Fruit fly (Drosophila melanogaster) whole organism, prepupa: ENCODE results near the gene CG14693.

ENCODE experiments used
- Blimp-1 ChIP-seq: fragments of 200-800 bp; sonication (Bioruptor generic); optimal IDR thresholded peaks from 3 replicates; lab custom pipeline; 2017; ENCODE audit warnings: missing biosample characterization, missing genetic modification characterization, mild to moderate bottlenecking, moderate library complexity, missing genetic modification reagents
- CG10631 ChIP-seq: fragments of 200-800 bp; sonication (Bioruptor generic); optimal IDR thresholded peaks from 2 replicates; lab custom pipeline; 2016; ENCODE audit warnings: missing biosample characterization, missing genetic modification characterization
- CG10669 ChIP-seq: fragments of 200-800 bp; sonication (Bioruptor generic); optimal IDR thresholded peaks from 3 replicates; lab custom pipeline; 2018; ENCODE audit warnings: missing biosample characterization, mild to moderate bottlenecking, missing genetic modification characterization, moderate library complexity
- CG11294 ChIP-seq: fragments of 200-800 bp; sonication (Bioruptor generic); IDR thresholded peaks from 2 replicates; pipeline ENCODE4 v1.3.6; 2022; ENCODE audit warnings: missing biosample characterization, missing genetic modification characterization
- CG11762 ChIP-seq: fragments of 200-800 bp; sonication (Bioruptor generic); optimal IDR thresholded peaks from 3 replicates; lab custom pipeline; 2016; ENCODE audit warnings: missing biosample characterization, missing genetic modification characterization; ENCODE audit not compliant: insufficient read depth
- CG11902 ChIP-seq: fragments of 200-800 bp; sonication (Bioruptor generic); optimal IDR thresholded peaks from 3 replicates; lab custom pipeline; 2016; ENCODE audit warnings: missing biosample characterization, missing genetic modification characterization
- CG15336 ChIP-seq: fragments of 200-800 bp; sonication (Bioruptor generic); IDR thresholded peaks from 2 replicates; pipeline ENCODE4 v1.3.6; 2022; ENCODE audit warnings: missing biosample characterization, missing genetic modification characterization
- CG1621 ChIP-seq: fragments of 200-800 bp; sonication (Bioruptor generic); optimal IDR thresholded peaks from 3 replicates; lab custom pipeline; 2018; ENCODE audit warnings: missing biosample characterization, mild to moderate bottlenecking, missing genetic modification characterization
- CG16779 ChIP-seq: fragments of 200-800 bp; sonication (Bioruptor generic); optimal IDR thresholded peaks from 3 replicates; lab custom pipeline; 2017; ENCODE audit warnings: missing biosample characterization, mild to moderate bottlenecking, missing genetic modification characterization
- CG3032 ChIP-seq: fragments of 200-800 bp; optimal IDR thresholded peaks from 2 replicates; lab custom pipeline; 2019; ENCODE audit warnings: missing biosample characterization, mild to moderate bottlenecking, missing genetic modification characterization, moderate library complexity
- CG31627 ChIP-seq: fragments of 200-800 bp; sonication (Bioruptor generic); optimal IDR thresholded peaks from 3 replicates; lab custom pipeline; 2016; ENCODE audit warnings: missing biosample characterization, missing genetic modification characterization
- CG34406 ChIP-seq: fragments of 200-800 bp; sonication (Bioruptor generic); optimal IDR thresholded peaks from 3 replicates; lab custom pipeline; 2016; ENCODE audit warnings: missing biosample characterization, missing genetic modification characterization
- CG6792 ChIP-seq: fragments of 200-800 bp; sonication (Bioruptor generic); optimal IDR thresholded peaks from 3 replicates; lab custom pipeline; 2016; ENCODE audit warnings: missing biosample characterization, missing genetic modification characterization
- CG6808 ChIP-seq: fragments of 200-800 bp; sonication (Bioruptor generic); optimal IDR thresholded peaks from 3 replicates; lab custom pipeline; 2017; ENCODE audit warnings: missing biosample characterization, missing genetic modification characterization, mild to moderate bottlenecking, moderate library complexity, missing genetic modification reagents
- CG6854 ChIP-seq: fragments of 200-800 bp; sonication (Bioruptor generic); optimal IDR thresholded peaks from 2 replicates; lab custom pipeline; 2017; ENCODE audit warnings: missing biosample characterization, mild to moderate bottlenecking, missing genetic modification characterization
- CG7368 ChIP-seq: fragments of 200-800 bp; sonication (Bioruptor generic); optimal IDR thresholded peaks from 3 replicates; lab custom pipeline; 2016; ENCODE audit warnings: missing biosample characterization, missing genetic modification characterization
- CG8119 ChIP-seq: fragments of 200-800 bp; sonication (Bioruptor generic); IDR thresholded peaks from 3 replicates; pipeline ENCODE4 v1.3.6; 2022; ENCODE audit warnings: missing biosample characterization, missing genetic modification characterization
- CG8319 ChIP-seq: fragments of 200-800 bp; sonication (Bioruptor generic); optimal IDR thresholded peaks from 3 replicates; lab custom pipeline; 2016; ENCODE audit warnings: missing biosample characterization, missing genetic modification characterization
- CG8632 ChIP-seq: fragments of 200-800 bp; sonication (Bioruptor generic); optimal IDR thresholded peaks from 3 replicates; lab custom pipeline; 2016; ENCODE audit warnings: missing biosample characterization, missing genetic modification characterization
- Eip75B ChIP-seq: fragments of 200-800 bp; sonication (Bioruptor generic); optimal IDR thresholded peaks from 3 replicates; lab custom pipeline; 2016; ENCODE audit warnings: missing biosample characterization, missing genetic modification characterization
- Eip78C ChIP-seq: fragments of 200-800 bp; sonication (Bioruptor generic); peaks from one replicate; lab custom pipeline; 2016; ENCODE audit warnings: missing biosample characterization, missing genetic modification characterization
- Eip93F ChIP-seq: fragments of 200-800 bp; sonication (Bioruptor generic); optimal IDR thresholded peaks from 2 replicates; lab custom pipeline; 2016; ENCODE audit warnings: missing biosample characterization, mild to moderate bottlenecking, missing genetic modification characterization
- Ets21C ChIP-seq: fragments of 200-800 bp; sonication (Bioruptor generic); optimal IDR thresholded peaks from 3 replicates; lab custom pipeline; 2016; ENCODE audit warnings: missing biosample characterization, missing genetic modification characterization
- Ets96B ChIP-seq: fragments of 200-800 bp; optimal IDR thresholded peaks from 2 replicates; lab custom pipeline; 2019; ENCODE audit warnings: missing biosample characterization, mild to moderate bottlenecking, missing genetic modification characterization, moderate library complexity
- Gug ChIP-seq: fragments of 200-800 bp; sonication (Bioruptor generic); IDR thresholded peaks from 2 replicates; pipeline ENCODE4 v1.3.6; 2022; ENCODE audit warnings: missing biosample characterization, missing genetic modification characterization
- Hr39 ChIP-seq: fragments of 200-800 bp; sonication (Bioruptor generic); optimal IDR thresholded peaks from 2 replicates; lab custom pipeline; 2016; ENCODE audit warnings: missing biosample characterization, missing genetic modification characterization
- Hr4 ChIP-seq: fragments of 200-800 bp; sonication (Bioruptor generic); optimal IDR thresholded peaks from 3 replicates; lab custom pipeline; 2016; ENCODE audit warnings: missing biosample characterization, missing genetic modification characterization
- Lpt ChIP-seq: fragments of 200-800 bp; sonication (Bioruptor generic); optimal IDR thresholded peaks from 3 replicates; lab custom pipeline; 2016; ENCODE audit warnings: missing biosample characterization, missing genetic modification characterization
- Met ChIP-seq: fragments of 200-800 bp; sonication (Bioruptor generic); optimal IDR thresholded peaks from 3 replicates; lab custom pipeline; 2016; ENCODE audit warnings: missing biosample characterization, missing genetic modification characterization
- Sox102F ChIP-seq: fragments of 200-800 bp; sonication (Bioruptor generic); optimal IDR thresholded peaks from 2 replicates; lab custom pipeline; 2016; ENCODE audit warnings: missing biosample characterization, mild to moderate bottlenecking, missing genetic modification characterization
- Sox14 ChIP-seq: fragments of 200-800 bp; sonication (Bioruptor generic); optimal IDR thresholded peaks from 3 replicates; lab custom pipeline; 2016; ENCODE audit warnings: missing biosample characterization, missing genetic modification characterization
- Sox15 ChIP-seq: fragments of 200-800 bp; sonication (Bioruptor generic); optimal IDR thresholded peaks from 3 replicates; lab custom pipeline; 2016; ENCODE audit warnings: missing biosample characterization, missing genetic modification characterization
- achi ChIP-seq: fragments of 200-800 bp; sonication (Bioruptor generic); optimal IDR thresholded peaks from 3 replicates; lab custom pipeline; 2016; ENCODE audit warnings: missing biosample characterization, missing genetic modification characterization
- acj6 ChIP-seq: fragments of 200-800 bp; sonication (Bioruptor generic); optimal IDR thresholded peaks from 3 replicates; lab custom pipeline; 2016; ENCODE audit warnings: missing biosample characterization, missing genetic modification characterization
- cyc ChIP-seq: fragments of 200-800 bp; sonication (Bioruptor generic); optimal IDR thresholded peaks from 3 replicates; lab custom pipeline; 2016; ENCODE audit warnings: missing biosample characterization, missing genetic modification characterization
- dac ChIP-seq: fragments of 200-800 bp; sonication (Bioruptor generic); optimal IDR thresholded peaks from 2 replicates; lab custom pipeline; 2017; ENCODE audit warnings: missing biosample characterization, mild to moderate bottlenecking, missing genetic modification characterization
- dsx ChIP-seq: fragments of 200-800 bp; optimal IDR thresholded peaks from 3 replicates; lab custom pipeline; 2019; ENCODE audit warnings: missing biosample characterization, mild to moderate bottlenecking, missing genetic modification characterization, moderate library complexity; ENCODE audit not compliant: poor library complexity, severe bottlenecking
- eg ChIP-seq: fragments of 200-800 bp; sonication (Bioruptor generic); IDR thresholded peaks from 3 replicates; pipeline ENCODE4 v1.3.6; 2022; ENCODE audit warnings: missing biosample characterization, missing genetic modification characterization
- fd59A ChIP-seq: fragments of 200-800 bp; sonication (Bioruptor generic); optimal IDR thresholded peaks from 2 replicates; lab custom pipeline; 2017; ENCODE audit warnings: missing biosample characterization, mild to moderate bottlenecking, missing genetic modification characterization, missing genetic modification reagents
- fd85E ChIP-seq: fragments of 200-800 bp; sonication (Bioruptor generic); optimal IDR thresholded peaks from 3 replicates; lab custom pipeline; 2016; ENCODE audit warnings: missing biosample characterization, missing genetic modification characterization
- fkh ChIP-seq: fragments of 200-800 bp; sonication (Bioruptor generic); optimal IDR thresholded peaks from 3 replicates; lab custom pipeline; 2017; ENCODE audit warnings: missing biosample characterization, mild to moderate bottlenecking, missing genetic modification characterization, moderate library complexity
- lz ChIP-seq: fragments of 200-800 bp; sonication (Bioruptor generic); optimal IDR thresholded peaks from 3 replicates; lab custom pipeline; 2016; ENCODE audit warnings: missing biosample characterization, missing genetic modification characterization
- net ChIP-seq: fragments of 200-800 bp; sonication (Bioruptor generic); optimal IDR thresholded peaks from 3 replicates; lab custom pipeline; 2016; ENCODE audit warnings: missing biosample characterization, missing genetic modification characterization
- pdm3 ChIP-seq: fragments of 200-800 bp; sonication (Bioruptor generic); optimal IDR thresholded peaks from 3 replicates; lab custom pipeline; 2016; ENCODE audit warnings: missing biosample characterization, missing genetic modification characterization
- ss ChIP-seq, 2 experiments: fragments of 200-800 bp; sonication (Bioruptor generic); optimal IDR thresholded peaks; 2 replicates in 1 of 2; 3 replicates in 1 of 2; lab custom pipeline; 2017 to 2018; ENCODE audit warnings: mild to moderate bottlenecking in 2 of 2, missing biosample characterization in 2 of 2, missing genetic modification characterization in 2 of 2, moderate library complexity in 1 of 2
- svp ChIP-seq: fragments of 200-800 bp; sonication (Bioruptor generic); peaks from one replicate; lab custom pipeline; 2016; ENCODE audit warnings: missing biosample characterization, missing genetic modification characterization
- topi ChIP-seq: fragments of 200-800 bp; sonication (Bioruptor generic); optimal IDR thresholded peaks from 3 replicates; lab custom pipeline; 2016; ENCODE audit warnings: missing biosample characterization, missing genetic modification characterization

CG14693 gene

dm6 chr3R:10788186-10788585 lies 26.7 kb downstream of the CG14693 start, which contains the start of the genes Art1 and Mcm5 (continued):
- TF ChIP-seq CG6792 (GFP tag; lab: Kevin White, UChicago) (no peak), Hr4 (GFP tag; lab: Kevin White, UChicago) (peak; percentile 2), CG3032 (tag; lab: Kevin White, UChicago) (peak; percentile 48), fkh (GFP tag; lab: Kevin White, UChicago) (no peak), net (GFP tag; lab: Kevin White, UChicago) (no peak), fd85E (no peak), Eip93F (GFP tag; lab: Kevin White, UChicago) (no peak), pdm3 (peak; percentile 20), CG1621 (tag; lab: Kevin White, UChicago) (no peak), Lpt (GFP tag; lab: Kevin White, UChicago) (no peak), Met (GFP tag; lab: Kevin White, UChicago) (no peak), Sox14 (GFP tag; lab: Kevin White, UChicago) (peak; percentile 72), dsx (GFP tag; lab: Kevin White, UChicago) (no peak), Ets21C (GFP tag; lab: Kevin White, UChicago) (peak; percentile 40), Gug (GFP tag; lab: Robert Waterston, UW) (no peak), CG8632 (GFP tag; lab: Kevin White, UChicago) (peak; percentile 14), CG7368 (GFP tag; lab: Kevin White, UChicago) (no peak), CG11762 (GFP tag; lab: Kevin White, UChicago) (no peak), eg (no peak), acj6 (GFP tag; lab: Kevin White, UChicago) (no peak), Eip78C (GFP tag; lab: Kevin White, UChicago) (no peak), fd59A (no peak), CG6808 (no peak), CG11902 (GFP tag; lab: Kevin White, UChicago) (no peak), CG8319 (no peak), ss (GFP tag; optimal IDR thresholded peaks at IDR 0.05; lab: Kevin White, UChicago) (no peak), CG10669 (no peak), CG34406 (GFP tag; lab: Kevin White, UChicago) (no peak), Eip75B (GFP tag; lab: Kevin White, UChicago) (no peak)

dm6 chr3R:10784058-10784499 lies 30.8 kb downstream of the CG14693 start, which contains the start of the genes mRpL37 and Rbp1:
Gene mRpL37 (minus strand): TSS chr3R:10784092.
Gene Rbp1 (plus strand): TSS chr3R:10784383.
- TF ChIP-seq Ets96B (tag; lab: Kevin White, UChicago) (peak; percentile 82), cyc (GFP tag; lab: Kevin White, UChicago) (peak; percentile 74), CG10631 (GFP tag; lab: Kevin White, UChicago) (peak; percentile 74), CG1621 (tag; lab: Kevin White, UChicago) (no peak), CG11294 (peak; percentile 44; the same call in 1 of the 2 replicates), Sox14 (GFP tag; lab: Kevin White, UChicago) (peak; percentile 65), svp (no peak), lz (GFP tag; lab: Kevin White, UChicago) (peak; percentile 77), Hr39 (GFP tag; lab: Kevin White, UChicago) (peak; percentile 72), dsx (GFP tag; lab: Kevin White, UChicago) (no peak), Sox102F (GFP tag; lab: Kevin White, UChicago) (no peak), topi (peak; percentile 65), CG8632 (GFP tag; lab: Kevin White, UChicago) (peak; percentile 52), CG15336 (GFP tag; lab: Robert Waterston, UW) (no peak), CG10669 (no peak), eg (no peak), CG34406 (GFP tag; lab: Kevin White, UChicago) (no peak), Eip75B (GFP tag; lab: Kevin White, UChicago) (no peak), fd59A (peak; percentile 13), CG16779 (tag; lab: Kevin White, UChicago) (no peak), CG31627 (GFP tag; lab: Kevin White, UChicago) (peak; percentile 77), Gug (GFP tag; lab: Robert Waterston, UW) (peak; percentile 16; the same call in 1 of the 2 replicates), Sox15 (peak; percentile 67), CG6808 (no peak), Lpt (GFP tag; lab: Kevin White, UChicago) (peak; percentile 20), net (GFP tag; lab: Kevin White, UChicago) (no peak), Eip93F (GFP tag; lab: Kevin White, UChicago) (no peak), CG8119 (GFP tag; lab: Robert Waterston, UW) (no peak), CG11762 (GFP tag; lab: Kevin White, UChicago) (peak; percentile 36), CG11902 (GFP tag; lab: Kevin White, UChicago) (peak; percentile 68), Blimp-1 (peak; percentile 26), dac (GFP tag; lab: Kevin White, UChicago) (no peak), fkh (GFP tag; lab: Kevin White, UChicago) (no peak), CG6854 (GFP tag; lab: Kevin White, UChicago) (no peak), achi (GFP tag; lab: Kevin White, UChicago) (no peak), CG7368 (GFP tag; lab: Kevin White, UChicago) (no peak)
